Worm (Caenorhabditis elegans) whole organism, late embryonic: Measurements from ENCODE around the gene idpp-8.

Experiments used
- dve-1 ChIP-seq: sonication (generic microtip); optimal IDR thresholded peaks from 2 replicates; lab custom pipeline; 2017; ENCODE audit warnings: antibody characterized with exemption, mild to moderate bottlenecking, missing genetic modification characterization, missing compliant biosample characterization
- hlh-6 ChIP-seq: sonication (generic microtip); optimal IDR thresholded peaks from 2 replicates; lab custom pipeline; 2016; ENCODE audit warnings: missing genotype, missing genetic modification characterization, missing compliant biosample characterization
- nfya-1 ChIP-seq: sonication (generic microtip); optimal IDR thresholded peaks from 2 replicates; lab custom pipeline; 2017; ENCODE audit warnings: missing genetic modification characterization, mild to moderate bottlenecking, missing compliant biosample characterization, antibody characterized with exemption, moderate library complexity
- nhr-11 ChIP-seq: fragments of 150-350 bp; optimal IDR thresholded peaks from 2 replicates; lab custom pipeline; 2014; ENCODE audit warnings: missing biosample characterization, missing genetic modification characterization
- pag-3 ChIP-seq: sonication (generic microtip); optimal IDR thresholded peaks from 2 replicates; lab custom pipeline; 2016; ENCODE audit warnings: missing compliant biosample characterization, missing genetic modification characterization, borderline replicate concordance
- sox-4 ChIP-seq: sonication (generic microtip); optimal IDR thresholded peaks from 2 replicates; lab custom pipeline; 2017; ENCODE audit warnings: mild to moderate bottlenecking, missing genetic modification characterization, inconsistent platforms, missing compliant biosample characterization

- TF ChIP-seq dve-1 (tag; lab: Kevin White, UChicago) (no peak), sox-4 (tag; lab: Kevin White, UChicago) (no peak), pag-3 (tag; lab: Kevin White, UChicago) (no peak), hlh-6 (no peak), nfya-1 (no peak), nhr-11 (tag; lab: Kevin White, UChicago) (no peak)
These were observed 51.9 kb downstream of the idpp-8 start, which contains the start of gene ceh-57 for ce11 chrII:10367202-10367601.
